Worm (Caenorhabditis elegans) whole organism, late embryonic: ENCODE data around the gene nep-25.

Experiments
- ama-1 ChIP-seq: fragments of 150-350 bp; optimal IDR thresholded peaks from 2 replicates; lab custom pipeline; 2014
- ceh-30 ChIP-seq: fragments of 150-350 bp; optimal IDR thresholded peaks from 2 replicates; lab custom pipeline; 2014; ENCODE audit warnings: missing biosample characterization, missing genetic modification characterization
- fax-1 ChIP-seq: sonication (generic microtip); optimal IDR thresholded peaks from 2 replicates; lab custom pipeline; 2016; ENCODE audit warnings: missing genotype, missing genetic modification characterization, missing compliant biosample characterization
- fkh-10 ChIP-seq: fragments of 150-350 bp; optimal IDR thresholded peaks from 2 replicates; lab custom pipeline; 2014; ENCODE audit warnings: missing biosample characterization, missing genetic modification reagents, missing genetic modification characterization
- pat-9 ChIP-seq: fragments of 200-800 bp; sonication (Bioruptor generic); optimal IDR thresholded peaks from 2 replicates; lab custom pipeline; 2018; ENCODE audit warnings: mild to moderate bottlenecking, missing genetic modification characterization, moderate library complexity, missing compliant biosample characterization
- pqm-1 ChIP-seq: sonication (generic microtip); optimal IDR thresholded peaks from 2 replicates; lab custom pipeline; 2016; ENCODE audit warnings: missing genetic modification characterization, missing compliant biosample characterization
- ttx-3 ChIP-seq: sonication (generic microtip); optimal IDR thresholded peaks from 2 replicates; lab custom pipeline; 2016; ENCODE audit warnings: missing genetic modification reagents, missing genetic modification characterization, missing compliant biosample characterization

ce11 chrII:5835146-5835545 is 6.9 kb upstream of the nep-25 start:
- TF ChIP-seq ttx-3 (tag; lab: Kevin White, UChicago) (no peak), fkh-10 (GFP tag; lab: Kevin White, UChicago) (no peak), pqm-1 (tag; lab: Kevin White, UChicago) (no peak), ama-1 (lab: Kevin White, UChicago) (no peak), fax-1 (tag; lab: Kevin White, UChicago) (no peak), pat-9 (no peak), ceh-30 (tag; lab: Kevin White, UChicago) (no peak)
